Worm (Caenorhabditis elegans) whole organism, L3 larva: ENCODE data around the gene mks-3.

Experiments
- R02D3.7 ChIP-seq: fragments of 150-350 bp; optimal IDR thresholded peaks from 2 replicates; lab custom pipeline; 2014; ENCODE audit warnings: missing biosample characterization, missing genetic modification characterization
- aly-2 ChIP-seq: fragments of 150-350 bp; optimal IDR thresholded peaks from 2 replicates; lab custom pipeline; 2014; ENCODE audit warnings: missing biosample characterization, missing genetic modification characterization
- ama-1 ChIP-seq: fragments of 150-350 bp; optimal IDR thresholded peaks from 2 replicates; lab custom pipeline; 2018
- ceh-16 ChIP-seq: sonication (generic microtip); optimal IDR thresholded peaks from 2 replicates; lab custom pipeline; 2017; ENCODE audit warnings: missing biosample characterization, missing genetic modification characterization
- ceh-9 ChIP-seq: sonication (generic microtip); optimal IDR thresholded peaks from 2 replicates; lab custom pipeline; 2018; ENCODE audit warnings: missing biosample characterization, missing genetic modification characterization
- daf-12 ChIP-seq: fragments of 150-350 bp; optimal IDR thresholded peaks from 2 replicates; lab custom pipeline; 2014; ENCODE audit warnings: missing biosample characterization, missing genetic modification reagents, missing genetic modification characterization
- egl-27 ChIP-seq: sonication (generic microtip); optimal IDR thresholded peaks from 4 replicates; lab custom pipeline; 2017; ENCODE audit warnings: missing biosample characterization, missing genetic modification reagents, missing genetic modification characterization
- elt-2 ChIP-seq: sonication (generic microtip); optimal IDR thresholded peaks from 2 replicates; lab custom pipeline; 2016; ENCODE audit warnings: missing genetic modification reagents, mild to moderate bottlenecking, missing genetic modification characterization, missing compliant biosample characterization
- elt-3 ChIP-seq, 3 experiments: fragments of 150-350 bp in 1 of 3; sonication (generic microtip) in 2 of 3; optimal IDR thresholded peaks; 2 replicates in 2 of 3; 4 replicates in 1 of 3; lab custom pipeline; 2014 to 2017; ENCODE audit warnings: missing biosample characterization in 3 of 3, missing genetic modification characterization in 3 of 3
- fkh-10 ChIP-seq: sonication (generic microtip); optimal IDR thresholded peaks from 2 replicates; lab custom pipeline; 2017; ENCODE audit warnings: missing biosample characterization, missing genetic modification reagents, missing genetic modification characterization
- fkh-2 ChIP-seq: fragments of 150-350 bp; optimal IDR thresholded peaks from 2 replicates; lab custom pipeline; 2014; ENCODE audit warnings: missing biosample characterization, missing genetic modification reagents, missing genetic modification characterization
- hmg-11 ChIP-seq: sonication (generic microtip); optimal IDR thresholded peaks from 2 replicates; lab custom pipeline; 2016; ENCODE audit warnings: missing genetic modification characterization, missing compliant biosample characterization
- jun-1 ChIP-seq: fragments of 150-350 bp; optimal IDR thresholded peaks from 2 replicates; lab custom pipeline; 2014; ENCODE audit warnings: missing biosample characterization, missing genetic modification reagents, missing genetic modification characterization
- lin-39 ChIP-seq: fragments of 150-350 bp; optimal IDR thresholded peaks from 2 replicates; lab custom pipeline; 2018; ENCODE audit warnings: missing biosample characterization, missing genetic modification reagents, missing genetic modification characterization
- nfya-1 ChIP-seq: sonication (generic microtip); optimal IDR thresholded peaks from 2 replicates; lab custom pipeline; 2017; ENCODE audit warnings: missing genetic modification characterization, mild to moderate bottlenecking, missing compliant biosample characterization, antibody characterized with exemption, moderate library complexity; ENCODE audit not compliant: insufficient read depth
- nhr-11 ChIP-seq: fragments of 150-350 bp; optimal IDR thresholded peaks from 2 replicates; lab custom pipeline; 2014; ENCODE audit warnings: missing biosample characterization, missing genetic modification characterization
- nhr-12 ChIP-seq: fragments of 150-350 bp; optimal IDR thresholded peaks from 2 replicates; lab custom pipeline; 2014; ENCODE audit warnings: missing biosample characterization, missing genetic modification characterization
- nhr-23 ChIP-seq: fragments of 150-350 bp; optimal IDR thresholded peaks from 2 replicates; lab custom pipeline; 2014; ENCODE audit warnings: missing biosample characterization, missing genetic modification reagents, missing genetic modification characterization
- nhr-237 ChIP-seq: fragments of 150-350 bp; optimal IDR thresholded peaks from 2 replicates; lab custom pipeline; 2014; ENCODE audit warnings: missing biosample characterization, missing genetic modification characterization
- nhr-25 ChIP-seq: sonication (generic microtip); optimal IDR thresholded peaks from 2 replicates; lab custom pipeline; 2017; ENCODE audit warnings: missing biosample characterization, missing genetic modification characterization
- nhr-43 ChIP-seq: sonication (generic microtip); optimal IDR thresholded peaks from 2 replicates; lab custom pipeline; 2016; ENCODE audit warnings: mild to moderate bottlenecking, missing genetic modification characterization, missing compliant biosample characterization; ENCODE audit not compliant: poor library complexity, severe bottlenecking
- nhr-67 ChIP-seq: fragments of 150-350 bp; optimal IDR thresholded peaks from 2 replicates; lab custom pipeline; 2014; ENCODE audit warnings: missing biosample characterization, missing genetic modification characterization
- nhr-77 ChIP-seq: fragments of 150-350 bp; optimal IDR thresholded peaks from 2 replicates; lab custom pipeline; 2014; ENCODE audit warnings: missing biosample characterization, missing genetic modification characterization
- pha-4 ChIP-seq: fragments of 150-350 bp; optimal IDR thresholded peaks from 2 replicates; lab custom pipeline; 2014; ENCODE audit warnings: missing biosample characterization, missing genetic modification reagents, missing genetic modification characterization
- pqm-1 ChIP-seq: fragments of 150-350 bp; optimal IDR thresholded peaks from 2 replicates; lab custom pipeline; 2017; ENCODE audit warnings: missing biosample characterization, missing genetic modification characterization, inconsistent platforms
- sea-2 ChIP-seq: fragments of 150-350 bp; sonication (generic microtip); optimal IDR thresholded peaks from 4 replicates; lab custom pipeline; 2014; ENCODE audit warnings: missing biosample characterization, missing genetic modification reagents, missing genetic modification characterization
- skn-1 ChIP-seq: fragments of 150-350 bp; optimal IDR thresholded peaks from 2 replicates; lab custom pipeline; 2014; ENCODE audit warnings: missing biosample characterization, missing genetic modification characterization
- snpc-4 ChIP-seq: fragments of 150-350 bp; optimal IDR thresholded peaks from 2 replicates; lab custom pipeline; 2014; ENCODE audit warnings: missing biosample characterization, missing genetic modification characterization
- tbx-2 ChIP-seq: sonication (generic microtip); optimal IDR thresholded peaks from 2 replicates; lab custom pipeline; 2016; ENCODE audit warnings: mild to moderate bottlenecking, missing genetic modification characterization, missing compliant biosample characterization
- unc-39 ChIP-seq: sonication (generic microtip); optimal IDR thresholded peaks from 4 replicates; lab custom pipeline; 2017; ENCODE audit warnings: missing biosample characterization, missing genetic modification characterization
- unc-62 ChIP-seq: fragments of 150-350 bp; sonication (generic microtip); optimal IDR thresholded peaks from 4 replicates; lab custom pipeline; 2014; ENCODE audit warnings: missing biosample characterization, missing genetic modification reagents, missing genetic modification characterization
- zag-1 ChIP-seq: fragments of 150-350 bp; optimal IDR thresholded peaks from 2 replicates; lab custom pipeline; 2014; ENCODE audit warnings: missing biosample characterization, missing genetic modification characterization
- ztf-11 ChIP-seq: fragments of 150-350 bp; optimal IDR thresholded peaks from 2 replicates; lab custom pipeline; 2014; ENCODE audit warnings: missing biosample characterization, missing genetic modification characterization
- ztf-4 ChIP-seq: fragments of 150-350 bp; optimal IDR thresholded peaks from 2 replicates; lab custom pipeline; 2014; ENCODE audit warnings: missing biosample characterization, missing genetic modification characterization

mks-3 gene

DNA sequence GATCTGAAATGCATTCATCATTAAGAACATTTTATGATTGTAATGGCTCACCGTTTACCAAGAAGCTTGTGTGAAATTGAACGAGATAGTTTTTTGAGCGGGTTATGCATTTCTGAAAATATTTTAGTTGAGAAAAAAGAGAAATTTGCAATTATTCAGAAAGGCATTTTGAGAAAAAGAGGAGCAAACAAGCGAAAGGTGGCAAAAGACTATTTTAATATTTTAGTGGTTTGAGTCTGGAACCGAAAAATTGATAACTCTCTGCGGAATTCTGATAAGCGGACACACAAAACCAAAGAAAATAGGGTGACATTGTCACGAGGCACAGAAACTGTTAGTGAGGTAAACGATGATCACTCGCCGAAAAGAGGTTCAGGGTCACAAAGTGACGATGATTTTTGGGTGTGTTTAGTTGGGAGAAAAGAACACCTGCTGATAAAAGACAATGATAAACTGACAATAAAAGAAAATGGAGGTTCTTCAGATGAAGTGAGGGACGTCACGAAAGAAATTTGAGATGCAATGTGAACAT is 28.7 kb downstream of the mks-3 start:
- TF ChIP-seq elt-2 (tag; lab: Kevin White, UChicago) (peak; percentile 98), R02D3.7 (no peak), skn-1 (no peak), jun-1 (tag; lab: Kevin White, UChicago) (peak; percentile 84), pqm-1 (peak; percentile 79), pha-4 (tag; lab: Kevin White, UChicago) (peak; percentile 55), nhr-25 (tag; lab: Kevin White, UChicago) (peak; percentile 81)

- TF ChIP-seq jun-1 (tag; lab: Kevin White, UChicago) (no peak), R02D3.7 (no peak), elt-2 (tag; lab: Kevin White, UChicago) (no peak), nhr-12 (tag; lab: Kevin White, UChicago) (no peak), elt-3 (tag; optimal IDR thresholded peaks at IDR 0.05; lab: Kevin White, UChicago) (no peak), fkh-10 (GFP tag; lab: Kevin White, UChicago) (no peak), nhr-25 (tag; lab: Kevin White, UChicago) (no peak), nhr-11 (tag; lab: Kevin White, UChicago) (no peak), ztf-11 (no peak), egl-27 (tag; lab: Kevin White, UChicago) (no peak), unc-39 (tag; lab: Kevin White, UChicago) (no peak), daf-12 (tag; lab: Kevin White, UChicago) (no peak), snpc-4 (tag; lab: Kevin White, UChicago) (no peak), ztf-4 (no peak), sea-2 (GFP tag; lab: Kevin White, UChicago) (no peak), fkh-2 (no peak), ceh-9 (tag; lab: Kevin White, UChicago) (no peak), nfya-1 (tag; lab: Kevin White, UChicago) (no peak), zag-1 (tag; lab: Kevin White, UChicago) (no peak), aly-2 (tag; lab: Kevin White, UChicago) (no peak)
These were observed 29.6 kb downstream of the mks-3 start, which contains the start of gene ZK1290.10 for ce11 chrII:7553806-7554205. Gene ZK1290.10 (minus strand): TSS chrII:7553906.

- no peak for TF ChIP-seq ama-1 (lab: Kevin White, UChicago)
- no peak for TF ChIP-seq nhr-23 (tag; lab: Kevin White, UChicago)
- TF ChIP-seq sea-2 (GFP tag; lab: Kevin White, UChicago) = no peak
- no peak for TF ChIP-seq nhr-11 (tag; lab: Kevin White, UChicago)
- no peak for TF ChIP-seq ceh-16 (tag; lab: Kevin White, UChicago)
- no peak for TF ChIP-seq ztf-11
- no peak for TF ChIP-seq nhr-43 (tag; lab: Kevin White, UChicago)
- no peak for TF ChIP-seq aly-2 (tag; lab: Kevin White, UChicago)
These were observed 34.4 kb downstream of the mks-3 start, which contains the start of gene tph-1 for ce11 chrII:7549035-7549434. Gene tph-1 (plus strand): TSS chrII:7549335.

DNA sequence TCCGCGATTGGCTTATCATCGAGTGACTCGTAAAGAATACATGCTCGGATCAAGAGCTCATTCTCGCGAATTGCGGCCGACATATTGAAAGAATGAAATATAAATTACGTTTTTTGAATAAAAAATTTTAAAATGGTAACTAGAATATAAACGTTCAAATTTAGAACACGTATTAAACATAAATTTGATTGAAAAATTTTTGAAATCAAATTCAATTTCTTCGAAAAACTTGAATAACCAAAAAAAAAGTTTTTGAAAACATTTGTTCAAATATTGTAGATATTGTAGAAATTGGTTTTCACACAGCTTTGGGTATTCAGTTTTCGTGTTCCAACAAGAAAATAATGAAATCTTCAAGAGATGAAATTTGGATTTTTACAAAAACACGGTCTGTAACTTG is 35.4 kb downstream of the mks-3 start, which contains the start of gene fbxa-224:
Gene fbxa-224 (minus strand): TSS at position 101 of the 400 bp plus-strand sequence.
- TF ChIP-seq nhr-67 (tag; lab: Kevin White, UChicago) = no peak
- no peak for TF ChIP-seq nfya-1 (tag; lab: Kevin White, UChicago)
- TF ChIP-seq zag-1 (tag; lab: Kevin White, UChicago) = no peak
- no peak for TF ChIP-seq snpc-4 (tag; lab: Kevin White, UChicago)
- TF ChIP-seq elt-2 (tag; lab: Kevin White, UChicago) = no peak
- TF ChIP-seq sea-2 (GFP tag; lab: Kevin White, UChicago) = no peak
- TF ChIP-seq hmg-11 = no peak
- no peak for TF ChIP-seq nhr-43 (tag; lab: Kevin White, UChicago)
- TF ChIP-seq egl-27 (tag; lab: Kevin White, UChicago) = no peak
- TF ChIP-seq R02D3.7 = no peak
- TF ChIP-seq daf-12 (tag; lab: Kevin White, UChicago) = no peak
- no peak for TF ChIP-seq nhr-77 (tag; lab: Kevin White, UChicago)
- TF ChIP-seq ceh-16 (tag; lab: Kevin White, UChicago) = no peak

ce11 chrII:7547269-7547668 is 36.2 kb downstream of the mks-3 start:
- TF ChIP-seq lin-39 (tag; lab: Kevin White, UChicago) (no peak), tbx-2 (tag; lab: Kevin White, UChicago) (no peak), unc-62 (GFP tag; lab: Kevin White, UChicago) (no peak), ceh-9 (tag; lab: Kevin White, UChicago) (no peak), aly-2 (tag; lab: Kevin White, UChicago) (no peak), egl-27 (tag; lab: Kevin White, UChicago) (no peak), hmg-11 (no peak), nhr-67 (tag; lab: Kevin White, UChicago) (no peak), daf-12 (tag; lab: Kevin White, UChicago) (no peak), nhr-237 (tag; lab: Kevin White, UChicago) (no peak), pha-4 (tag; lab: Kevin White, UChicago) (no peak), fkh-10 (GFP tag; lab: Kevin White, UChicago) (no peak)
